Worm (Caenorhabditis elegans) whole organism, L4 larva: Measurements from ENCODE around the gene B0432.7.

Experiments used
- F10B5.3 ChIP-seq: sonication (generic microtip); optimal IDR thresholded peaks from 2 replicates; lab custom pipeline; 2016; ENCODE audit warnings: mild to moderate bottlenecking, missing genetic modification characterization, missing compliant biosample characterization
- F26F4.8 ChIP-seq: fragments of 200-800 bp; sonication (Bioruptor generic); conservative IDR thresholded peaks from 2 replicates; pipeline ENCODE4 v1.3.6; 2022; ENCODE audit warnings: missing genetic modification characterization, missing compliant biosample characterization
- R02D3.7 ChIP-seq: fragments of 150-350 bp; sonication (generic microtip); optimal IDR thresholded peaks from 3 replicates; lab custom pipeline; 2014; ENCODE audit warnings: missing biosample characterization, missing genetic modification characterization
- T20F7.1 ChIP-seq: fragments of 200-800 bp; sonication (Bioruptor generic); optimal IDR thresholded peaks from 2 replicates; lab custom pipeline; 2018; ENCODE audit warnings: mild to moderate bottlenecking, missing genetic modification characterization, missing compliant biosample characterization
- Y105C5A.15 ChIP-seq: fragments of 200-800 bp; sonication (Bioruptor generic); IDR thresholded peaks from 2 replicates; pipeline ENCODE4 v1.3.6; 2022; ENCODE audit warnings: missing genetic modification characterization, missing compliant biosample characterization
- Y75B8A.6 ChIP-seq: fragments of 200-800 bp; sonication (Bioruptor generic); IDR thresholded peaks from 2 replicates; pipeline ENCODE4 v1.3.6; 2022; ENCODE audit warnings: missing genetic modification reagents, missing genetic modification characterization, missing compliant biosample characterization
- ZK337.2 ChIP-seq: fragments of 200-800 bp; sonication (Bioruptor generic); IDR thresholded peaks from 2 replicates; pipeline ENCODE4 v1.3.6; 2022; ENCODE audit warnings: missing genetic modification reagents, missing genetic modification characterization, missing compliant biosample characterization
- ZK546.5 ChIP-seq, 2 experiments: sonication (generic microtip); optimal IDR thresholded peaks; 2 replicates each; lab custom pipeline; 2017; ENCODE audit warnings: missing biosample characterization in 2 of 2, missing genetic modification characterization in 2 of 2
- aha-1 ChIP-seq: fragments of 150-350 bp; peaks from one replicate; lab custom pipeline; 2014; ENCODE audit warnings: missing biosample characterization, missing genetic modification characterization
- attf-4 ChIP-seq: sonication (generic microtip); optimal IDR thresholded peaks from 3 replicates; lab custom pipeline; 2017; ENCODE audit warnings: missing biosample characterization, missing genetic modification characterization
- ceh-28 ChIP-seq: fragments of 150-350 bp; optimal IDR thresholded peaks from 2 replicates; lab custom pipeline; 2014; ENCODE audit warnings: missing biosample characterization, missing genetic modification reagents, missing genetic modification characterization
- ceh-82 ChIP-seq: sonication (generic microtip); optimal IDR thresholded peaks from 2 replicates; lab custom pipeline; 2017; ENCODE audit warnings: missing biosample characterization, missing genetic modification characterization
- ces-1 ChIP-seq: fragments of 150-350 bp; sonication (generic microtip); optimal IDR thresholded peaks from 4 replicates; lab custom pipeline; 2014; ENCODE audit warnings: missing biosample characterization, missing genetic modification reagents, missing genetic modification characterization
- cey-2 ChIP-seq: sonication (generic microtip); optimal IDR thresholded peaks from 3 replicates; lab custom pipeline; 2017; ENCODE audit warnings: missing genetic modification characterization, mild to moderate bottlenecking, missing compliant biosample characterization, antibody characterized with exemption, borderline replicate concordance; ENCODE audit not compliant: insufficient read depth
- daf-12 ChIP-seq: fragments of 150-350 bp; optimal IDR thresholded peaks from 2 replicates; lab custom pipeline; 2014; ENCODE audit warnings: missing biosample characterization, missing genetic modification reagents, missing genetic modification characterization
- daf-16 ChIP-seq, 3 experiments: sonication (generic microtip); optimal IDR thresholded peaks; 2 replicates each; lab custom pipeline; 2016 to 2017; ENCODE audit warnings: missing genetic modification characterization in 3 of 3, missing genetic modification reagents in 3 of 3, mild to moderate bottlenecking in 2 of 3, missing compliant biosample characterization in 2 of 3, missing biosample characterization in 1 of 3, moderate library complexity in 1 of 3
- dmd-8 ChIP-seq: fragments of 200-800 bp; sonication (Bioruptor generic); IDR thresholded peaks from 2 replicates; pipeline ENCODE4 v1.3.6; 2022; ENCODE audit warnings: missing genetic modification characterization, missing compliant biosample characterization
- dpl-1 ChIP-seq: fragments of 150-350 bp; optimal IDR thresholded peaks from 2 replicates; lab custom pipeline; 2014; ENCODE audit warnings: missing biosample characterization, missing genetic modification reagents, missing genetic modification characterization
- hlh-11 ChIP-seq: fragments of 200-800 bp; sonication (Bioruptor generic); optimal IDR thresholded peaks from 2 replicates; lab custom pipeline; 2018; ENCODE audit warnings: mild to moderate bottlenecking, missing genetic modification characterization, missing compliant biosample characterization
- hmg-1.1 ChIP-seq: fragments of 200-800 bp; sonication (Bioruptor generic); IDR thresholded peaks from 2 replicates; pipeline ENCODE4 v1.3.6; 2022; ENCODE audit warnings: missing genetic modification reagents, missing genetic modification characterization, missing compliant biosample characterization
- jun-1 ChIP-seq: fragments of 150-350 bp; optimal IDR thresholded peaks from 2 replicates; lab custom pipeline; 2014; ENCODE audit warnings: missing biosample characterization, missing genetic modification reagents, missing genetic modification characterization
- lin-15B ChIP-seq: fragments of 150-350 bp; sonication (generic microtip); optimal IDR thresholded peaks from 3 replicates; lab custom pipeline; 2014; ENCODE audit warnings: missing biosample characterization, missing genetic modification characterization
- lin-29 ChIP-seq: fragments of 200-800 bp; sonication (Bioruptor generic); IDR thresholded peaks from 2 replicates; pipeline ENCODE4 v1.3.6; 2022; ENCODE audit warnings: missing genetic modification reagents, missing genetic modification characterization, missing compliant biosample characterization
- lin-38 ChIP-seq: fragments of 200-800 bp; sonication (Bioruptor generic); IDR thresholded peaks from 2 replicates; pipeline ENCODE4 v1.3.6; 2022; ENCODE audit warnings: missing genetic modification reagents, missing genetic modification characterization, missing compliant biosample characterization
- madf-5 ChIP-seq, 2 experiments: fragments of 200-800 bp; sonication (Bioruptor generic); IDR thresholded peaks; 2 replicates each; pipeline ENCODE4 v1.3.6; 2022; ENCODE audit warnings: missing compliant biosample characterization in 2 of 2, missing genetic modification characterization in 2 of 2
- madf-9 ChIP-seq: fragments of 200-800 bp; sonication (Bioruptor generic); conservative IDR thresholded peaks from 2 replicates; pipeline ENCODE4 v1.3.6; 2022; ENCODE audit warnings: missing genetic modification reagents, missing genetic modification characterization, missing compliant biosample characterization
- mes-2 ChIP-seq: sonication (generic microtip); optimal IDR thresholded peaks from 2 replicates; lab custom pipeline; 2016; ENCODE audit warnings: missing genotype, mild to moderate bottlenecking, missing genetic modification characterization, missing compliant biosample characterization; ENCODE audit not compliant: poor library complexity, severe bottlenecking
- nhr-102 ChIP-seq: sonication (generic microtip); optimal IDR thresholded peaks from 2 replicates; lab custom pipeline; 2016; ENCODE audit warnings: mild to moderate bottlenecking, missing genetic modification characterization, moderate library complexity, missing compliant biosample characterization
- nhr-237 ChIP-seq: sonication (generic microtip); optimal IDR thresholded peaks from 2 replicates; lab custom pipeline; 2017; ENCODE audit warnings: missing biosample characterization, missing genetic modification characterization
- nhr-25 ChIP-seq: sonication (generic microtip); optimal IDR thresholded peaks from 2 replicates; lab custom pipeline; 2017; ENCODE audit warnings: missing genetic modification characterization, mild to moderate bottlenecking, missing compliant biosample characterization, antibody characterized with exemption, moderate library complexity, borderline replicate concordance; ENCODE audit not compliant: insufficient read depth
- nhr-28 ChIP-seq: fragments of 150-350 bp; optimal IDR thresholded peaks from 2 replicates; lab custom pipeline; 2014; ENCODE audit warnings: missing biosample characterization, missing genetic modification characterization
- nhr-41 ChIP-seq: fragments of 200-800 bp; sonication (Bioruptor generic); IDR thresholded peaks from 2 replicates; pipeline ENCODE4 v1.3.6; 2022; ENCODE audit warnings: missing genetic modification reagents, missing genetic modification characterization, missing compliant biosample characterization
- nhr-42 ChIP-seq: fragments of 200-800 bp; sonication (Bioruptor generic); IDR thresholded peaks from 2 replicates; pipeline ENCODE4 v1.3.6; 2022; ENCODE audit warnings: missing genetic modification characterization, missing compliant biosample characterization
- nhr-76 ChIP-seq: fragments of 150-350 bp; optimal IDR thresholded peaks from 2 replicates; lab custom pipeline; 2014; ENCODE audit warnings: missing biosample characterization, missing genetic modification characterization
- pha-4 ChIP-seq, 2 experiments: fragments of 150-350 bp in 1 of 2; fragments of 200-800 bp in 1 of 2; sonication (Bioruptor generic) in 1 of 2; IDR thresholded peaks in 1 of 2; optimal IDR thresholded peaks in 1 of 2; 2 replicates each; pipeline versions ENCODE4 v1.3.6 to Lab custom; 2014 to 2022; ENCODE audit warnings: missing genetic modification characterization in 2 of 2, missing genetic modification reagents in 2 of 2, missing biosample characterization in 1 of 2, missing compliant biosample characterization in 1 of 2
- sdz-12 ChIP-seq: fragments of 200-800 bp; sonication (Bioruptor generic); optimal IDR thresholded peaks from 2 replicates; lab custom pipeline; 2018; ENCODE audit warnings: mild to moderate bottlenecking, missing genetic modification characterization, missing compliant biosample characterization
- skn-1 ChIP-seq: fragments of 150-350 bp; optimal IDR thresholded peaks from 2 replicates; lab custom pipeline; 2014; ENCODE audit warnings: missing biosample characterization, missing genetic modification characterization
- snpc-1.2 ChIP-seq: fragments of 200-800 bp; sonication (Bioruptor generic); IDR thresholded peaks from 2 replicates; pipeline ENCODE4 v1.3.6; 2022; ENCODE audit warnings: missing genetic modification reagents, missing genetic modification characterization, missing compliant biosample characterization
- snpc-4 ChIP-seq: fragments of 150-350 bp; optimal IDR thresholded peaks from 2 replicates; lab custom pipeline; 2014; ENCODE audit warnings: missing biosample characterization, missing genetic modification characterization
- spr-3 ChIP-seq: fragments of 200-800 bp; sonication (Bioruptor generic); optimal IDR thresholded peaks from 2 replicates; lab custom pipeline; 2018; ENCODE audit warnings: mild to moderate bottlenecking, missing genetic modification characterization, missing compliant biosample characterization
- tag-97 ChIP-seq: fragments of 200-800 bp; sonication (Bioruptor generic); IDR thresholded peaks from 2 replicates; pipeline ENCODE4 v1.3.6; 2022; ENCODE audit warnings: missing genetic modification characterization, missing compliant biosample characterization
- unc-62 ChIP-seq, 3 experiments: fragments of 150-350 bp in 1 of 3; sonication (generic microtip); optimal IDR thresholded peaks in 2 of 3; peaks in 1 of 3; 1 replicate in 1 of 3; 2 replicates in 2 of 3; lab custom pipeline; 2014 to 2017; ENCODE audit warnings: missing biosample characterization in 3 of 3, missing genetic modification characterization in 3 of 3, missing genetic modification reagents in 3 of 3, missing genotype in 1 of 3
- zip-11 ChIP-seq: fragments of 200-800 bp; sonication (Bioruptor generic); IDR thresholded peaks from 2 replicates; pipeline ENCODE4 v1.3.6; 2022; ENCODE audit warnings: missing genetic modification characterization, missing compliant biosample characterization
- zip-2 ChIP-seq: fragments of 150-350 bp; optimal IDR thresholded peaks from 2 replicates; lab custom pipeline; 2014; ENCODE audit warnings: missing biosample characterization, missing genetic modification characterization

Gene B0432.7

ce11 chrII:257519-257918, 16.3 kb downstream of the B0432.7 start, which contains the start of gene cat-2:
TSS of gene cat-2 (plus strand) at chrII:257819.
- TF ChIP-seq nhr-76 (tag; lab: Kevin White, UChicago) = no peak
- no peak for TF ChIP-seq snpc-1.2 (GFP tag; lab: Robert Waterston, UW)
- TF ChIP-seq T20F7.1 (GFP tag; lab: Kevin White, UChicago) = no peak
- TF ChIP-seq nhr-102 (tag; lab: Kevin White, UChicago) = no peak
- TF ChIP-seq Y105C5A.15 (GFP tag; lab: Robert Waterston, UW) = no peak

ce11 chrII:255753-256152, 18.0 kb downstream of the B0432.7 start:
- peak; percentile 75 for TF ChIP-seq aha-1 (tag; lab: Kevin White, UChicago)
- TF ChIP-seq, all 104 proteins: peak for 1; not testable (repeated sequence) for 103

DNA sequence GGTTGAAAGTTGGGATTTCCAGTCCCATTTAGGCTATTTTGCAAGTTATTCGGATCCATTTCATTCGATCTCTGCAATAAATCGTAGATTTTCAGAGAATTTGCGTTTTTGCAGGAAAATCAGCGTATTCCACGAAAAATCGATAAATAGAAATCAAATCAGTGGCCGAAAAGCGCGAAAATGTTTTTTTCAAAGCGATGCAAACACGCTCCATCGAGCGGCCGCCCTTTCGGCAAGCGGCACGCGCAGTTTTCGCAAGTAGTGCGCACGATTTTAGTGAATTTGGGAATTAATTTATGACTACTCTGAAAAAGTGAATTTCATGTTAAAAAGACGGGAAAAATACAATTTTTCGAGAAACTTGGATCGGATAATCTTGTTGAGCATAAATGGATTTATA, 18.6 kb downstream of the B0432.7 start:
- no peak for TF ChIP-seq ZK337.2 (GFP tag; lab: Robert Waterston, UW)
- TF ChIP-seq dmd-8 (GFP tag; lab: Robert Waterston, UW) = 0 out of 2 replicates have a peak, but pooled peaks have one; percentile 16
- TF ChIP-seq dpl-1 (GFP tag; lab: Kevin White, UChicago) = peak; percentile 92
- TF ChIP-seq nhr-41 = peak; percentile 40; the same call in 1 of the 2 replicates
- peak; percentile 68; the same call in 1 of the 2 replicates for TF ChIP-seq madf-9 (GFP tag; lab: Robert Waterston, UW)
- TF ChIP-seq nhr-42 (GFP tag; lab: Robert Waterston, UW) = peak; percentile 87
- TF ChIP-seq skn-1 (tag; lab: Kevin White, UChicago) = peak; percentile 32
- peak; percentile 62 for TF ChIP-seq nhr-237 (tag; lab: Kevin White, UChicago)
- no peak for TF ChIP-seq daf-12 (tag; lab: Kevin White, UChicago)
- TF ChIP-seq nhr-102 (tag; lab: Kevin White, UChicago) = peak; percentile 91
- TF ChIP-seq madf-5 (GFP tag; IDR thresholded peaks at IDR 0.05; lab: Robert Waterston, UW) = no peak
- TF ChIP-seq unc-62 (GFP tag; optimal IDR thresholded peaks at IDR 0.05 in 1 of 2; lab: Kevin White, UChicago) = peak in 1 of 2 experiments; percentile 45
- no peak for TF ChIP-seq unc-62 (tag; optimal IDR thresholded peaks at IDR 0.05; lab: Kevin White, UChicago)
- peak; percentile 90 for TF ChIP-seq ces-1
- no peak for TF ChIP-seq attf-4 (tag; lab: Kevin White, UChicago)
- no peak for TF ChIP-seq zip-11
- peak in 1 of 2 experiments; percentile 48 for TF ChIP-seq ZK546.5 (tag; optimal IDR thresholded peaks at IDR 0.05; lab: Kevin White, UChicago)
- no peak for TF ChIP-seq F26F4.8
- no peak for TF ChIP-seq Y75B8A.6 (GFP tag; lab: Robert Waterston, UW)
- TF ChIP-seq spr-3 (GFP tag; lab: Kevin White, UChicago) = peak; percentile 88
- peak; percentile 78 for TF ChIP-seq ceh-28
- TF ChIP-seq nhr-28 = peak; percentile 92
- peak; percentile 92 for TF ChIP-seq hmg-1.1 (GFP tag; lab: Robert Waterston, UW)
- peak; percentile 100 for TF ChIP-seq lin-38 (GFP tag; lab: Robert Waterston, UW)
- peak; percentile 56 for TF ChIP-seq zip-2 (tag; lab: Kevin White, UChicago)
- peak; percentile 79 for TF ChIP-seq sdz-12 (GFP tag; lab: Kevin White, UChicago)
- TF ChIP-seq nhr-25 (tag; lab: Kevin White, UChicago) = peak; percentile 92
- no peak for TF ChIP-seq tag-97
- peak; percentile 95 for TF ChIP-seq lin-15B (tag; lab: Kevin White, UChicago)
- TF ChIP-seq ceh-82 (tag; lab: Kevin White, UChicago) = no peak
- TF ChIP-seq lin-29 (GFP tag; lab: Robert Waterston, UW) = peak; percentile 79
- peak; percentile 87 for TF ChIP-seq hlh-11
- no peak for TF ChIP-seq nhr-76 (tag; lab: Kevin White, UChicago)
- TF ChIP-seq F10B5.3 = peak; percentile 72
- no peak for TF ChIP-seq cey-2
- TF ChIP-seq pha-4 (GFP tag; IDR thresholded peaks at IDR 0.05; lab: Robert Waterston, UW) = peak; percentile 77
- TF ChIP-seq pha-4 (tag; optimal IDR thresholded peaks at IDR 0.05; lab: Kevin White, UChicago) = no peak
- peak; percentile 25 to 70 for TF ChIP-seq daf-16 (GFP tag; optimal IDR thresholded peaks at IDR 0.05; lab: Kevin White, UChicago)
- peak; percentile 80 for TF ChIP-seq daf-16 (tag; optimal IDR thresholded peaks at IDR 0.05; lab: Kevin White, UChicago)
- no peak for TF ChIP-seq R02D3.7 (tag; lab: Kevin White, UChicago)
- TF ChIP-seq snpc-4 (tag; lab: Kevin White, UChicago) = no peak
- peak; percentile 99 for TF ChIP-seq mes-2
- peak; percentile 89 for TF ChIP-seq jun-1
